Worm (Caenorhabditis elegans) whole organism, L4 larva: Measurements from ENCODE around the gene rabx-5.

Experiments used
- D1046.2 ChIP-seq: fragments of 200-800 bp; sonication (Bioruptor generic); IDR thresholded peaks from 2 replicates; pipeline ENCODE4 v1.3.6; 2022; ENCODE audit warnings: missing genetic modification characterization, missing compliant biosample characterization
- F26F4.8 ChIP-seq: fragments of 200-800 bp; sonication (Bioruptor generic); conservative IDR thresholded peaks from 2 replicates; pipeline ENCODE4 v1.3.6; 2022; ENCODE audit warnings: missing genetic modification characterization, missing compliant biosample characterization
- F37D6.2 ChIP-seq: sonication (generic microtip); optimal IDR thresholded peaks from 2 replicates; lab custom pipeline; 2016; ENCODE audit warnings: mild to moderate bottlenecking, missing genetic modification characterization, missing compliant biosample characterization
- F44E2.7 ChIP-seq: fragments of 200-800 bp; sonication (Bioruptor generic); IDR thresholded peaks from 2 replicates; pipeline ENCODE4 v2.1.2; 2022; ENCODE audit warnings: missing genetic modification characterization, missing compliant biosample characterization
- F49E8.2 ChIP-seq: sonication (generic microtip); optimal IDR thresholded peaks from 2 replicates; lab custom pipeline; 2016; ENCODE audit warnings: missing compliant biosample characterization, mild to moderate bottlenecking, missing genetic modification characterization, borderline replicate concordance
- R02D3.7 ChIP-seq: fragments of 150-350 bp; sonication (generic microtip); optimal IDR thresholded peaks from 3 replicates; lab custom pipeline; 2014; ENCODE audit warnings: missing biosample characterization, missing genetic modification characterization
- T20F7.1 ChIP-seq: fragments of 200-800 bp; sonication (Bioruptor generic); optimal IDR thresholded peaks from 2 replicates; lab custom pipeline; 2018; ENCODE audit warnings: mild to moderate bottlenecking, missing genetic modification characterization, missing compliant biosample characterization
- T26A8.4 ChIP-seq: fragments of 200-800 bp; sonication (Bioruptor generic); IDR thresholded peaks from 2 replicates; pipeline ENCODE4 v1.3.6; 2022; ENCODE audit warnings: missing genetic modification characterization, missing compliant biosample characterization
- aha-1 ChIP-seq: fragments of 150-350 bp; peaks from one replicate; lab custom pipeline; 2014; ENCODE audit warnings: missing biosample characterization, missing genetic modification characterization
- ceh-62 ChIP-seq: sonication (generic microtip); optimal IDR thresholded peaks from 2 replicates; lab custom pipeline; 2017; ENCODE audit warnings: missing biosample characterization, missing genetic modification characterization
- cey-2 ChIP-seq: sonication (generic microtip); optimal IDR thresholded peaks from 3 replicates; lab custom pipeline; 2017; ENCODE audit warnings: missing genetic modification characterization, mild to moderate bottlenecking, missing compliant biosample characterization, antibody characterized with exemption, borderline replicate concordance; ENCODE audit not compliant: insufficient read depth
- daf-16 ChIP-seq, 3 experiments: sonication (generic microtip); optimal IDR thresholded peaks; 2 replicates each; lab custom pipeline; 2016 to 2017; ENCODE audit warnings: missing genetic modification characterization in 3 of 3, missing genetic modification reagents in 3 of 3, mild to moderate bottlenecking in 2 of 3, missing compliant biosample characterization in 2 of 3, missing biosample characterization in 1 of 3, moderate library complexity in 1 of 3
- daf-19 ChIP-seq: fragments of 200-800 bp; sonication (Bioruptor generic); conservative IDR thresholded peaks from 2 replicates; pipeline ENCODE4 v1.3.6; 2022; ENCODE audit warnings: missing genetic modification characterization, missing compliant biosample characterization
- dmd-6 ChIP-seq: fragments of 200-800 bp; sonication (Bioruptor generic); IDR thresholded peaks from 2 replicates; pipeline ENCODE4 v1.3.6; 2022; ENCODE audit warnings: missing genetic modification reagents, missing genetic modification characterization, missing compliant biosample characterization
- dpl-1 ChIP-seq: fragments of 150-350 bp; optimal IDR thresholded peaks from 2 replicates; lab custom pipeline; 2014; ENCODE audit warnings: missing biosample characterization, missing genetic modification reagents, missing genetic modification characterization
- egl-43 ChIP-seq: fragments of 200-800 bp; sonication (Bioruptor generic); IDR thresholded peaks from 2 replicates; pipeline ENCODE4 v1.3.6; 2022; ENCODE audit warnings: missing genetic modification reagents, missing genetic modification characterization, missing compliant biosample characterization
- fkh-10 ChIP-seq: fragments of 150-350 bp; optimal IDR thresholded peaks from 2 replicates; lab custom pipeline; 2014; ENCODE audit warnings: missing biosample characterization, missing genetic modification reagents, missing genetic modification characterization
- fos-1 ChIP-seq: fragments of 150-350 bp; optimal IDR thresholded peaks from 2 replicates; lab custom pipeline; 2014; ENCODE audit warnings: missing biosample characterization, missing genetic modification characterization
- hif-1 ChIP-seq, 2 experiments: sonication (generic microtip); optimal IDR thresholded peaks; 2 replicates each; lab custom pipeline; 2016 to 2017; ENCODE audit warnings: missing compliant biosample characterization in 2 of 2, missing genetic modification characterization in 2 of 2, missing genetic modification reagents in 2 of 2, missing genotype in 2 of 2, mild to moderate bottlenecking in 1 of 2
- hlh-11 ChIP-seq: fragments of 200-800 bp; sonication (Bioruptor generic); optimal IDR thresholded peaks from 2 replicates; lab custom pipeline; 2018; ENCODE audit warnings: mild to moderate bottlenecking, missing genetic modification characterization, missing compliant biosample characterization
- hmg-1.1 ChIP-seq: fragments of 200-800 bp; sonication (Bioruptor generic); IDR thresholded peaks from 2 replicates; pipeline ENCODE4 v1.3.6; 2022; ENCODE audit warnings: missing genetic modification reagents, missing genetic modification characterization, missing compliant biosample characterization
- lin-13 ChIP-seq: fragments of 150-350 bp; optimal IDR thresholded peaks from 2 replicates; lab custom pipeline; 2014; ENCODE audit warnings: missing biosample characterization, missing genetic modification reagents, missing genetic modification characterization
- lin-39 ChIP-seq: fragments of 150-350 bp; optimal IDR thresholded peaks from 2 replicates; lab custom pipeline; 2014; ENCODE audit warnings: missing biosample characterization, missing genetic modification reagents, missing genetic modification characterization
- lir-3 ChIP-seq: sonication (generic microtip); optimal IDR thresholded peaks from 2 replicates; lab custom pipeline; 2016; ENCODE audit warnings: mild to moderate bottlenecking, missing genetic modification characterization, missing compliant biosample characterization
- lsy-2 ChIP-seq, 2 experiments: fragments of 150-350 bp in 1 of 2; sonication (generic microtip) in 1 of 2; optimal IDR thresholded peaks; 2 replicates each; lab custom pipeline; 2014 to 2017; ENCODE audit warnings: missing biosample characterization in 2 of 2, missing genetic modification characterization in 2 of 2
- madf-5 ChIP-seq, 2 experiments: fragments of 200-800 bp; sonication (Bioruptor generic); IDR thresholded peaks; 2 replicates each; pipeline ENCODE4 v1.3.6; 2022; ENCODE audit warnings: missing compliant biosample characterization in 2 of 2, missing genetic modification characterization in 2 of 2
- madf-9 ChIP-seq: fragments of 200-800 bp; sonication (Bioruptor generic); conservative IDR thresholded peaks from 2 replicates; pipeline ENCODE4 v1.3.6; 2022; ENCODE audit warnings: missing genetic modification reagents, missing genetic modification characterization, missing compliant biosample characterization
- mdl-1 ChIP-seq, 2 experiments: fragments of 150-350 bp in 1 of 2; sonication (generic microtip) in 1 of 2; optimal IDR thresholded peaks; 2 replicates each; lab custom pipeline; 2014 to 2017; ENCODE audit warnings: missing biosample characterization in 2 of 2, missing genetic modification characterization in 2 of 2
- mep-1 ChIP-seq: fragments of 150-350 bp; sonication (generic microtip); optimal IDR thresholded peaks from 3 replicates; lab custom pipeline; 2014; ENCODE audit warnings: missing biosample characterization, missing genetic modification characterization
- mes-2 ChIP-seq: sonication (generic microtip); optimal IDR thresholded peaks from 2 replicates; lab custom pipeline; 2016; ENCODE audit warnings: missing genotype, mild to moderate bottlenecking, missing genetic modification characterization, missing compliant biosample characterization; ENCODE audit not compliant: poor library complexity, severe bottlenecking
- nhr-102 ChIP-seq: sonication (generic microtip); optimal IDR thresholded peaks from 2 replicates; lab custom pipeline; 2016; ENCODE audit warnings: mild to moderate bottlenecking, missing genetic modification characterization, moderate library complexity, missing compliant biosample characterization
- nhr-11 ChIP-seq: fragments of 150-350 bp; optimal IDR thresholded peaks from 2 replicates; lab custom pipeline; 2014; ENCODE audit warnings: missing biosample characterization, missing genetic modification characterization
- nhr-25 ChIP-seq: sonication (generic microtip); optimal IDR thresholded peaks from 2 replicates; lab custom pipeline; 2017; ENCODE audit warnings: missing genetic modification characterization, mild to moderate bottlenecking, missing compliant biosample characterization, antibody characterized with exemption, moderate library complexity, borderline replicate concordance; ENCODE audit not compliant: insufficient read depth
- nhr-28 ChIP-seq: fragments of 150-350 bp; optimal IDR thresholded peaks from 2 replicates; lab custom pipeline; 2014; ENCODE audit warnings: missing biosample characterization, missing genetic modification characterization
- nhr-42 ChIP-seq: fragments of 200-800 bp; sonication (Bioruptor generic); IDR thresholded peaks from 2 replicates; pipeline ENCODE4 v1.3.6; 2022; ENCODE audit warnings: missing genetic modification characterization, missing compliant biosample characterization
- nhr-48 ChIP-seq: sonication (generic microtip); optimal IDR thresholded peaks from 2 replicates; lab custom pipeline; 2016; ENCODE audit warnings: mild to moderate bottlenecking, missing genetic modification characterization, missing compliant biosample characterization
- php-3 ChIP-seq: fragments of 200-800 bp; sonication (Bioruptor generic); IDR thresholded peaks from 2 replicates; pipeline ENCODE4 v1.3.6; 2022; ENCODE audit warnings: missing genetic modification reagents, missing genetic modification characterization, missing compliant biosample characterization
- rbr-2 ChIP-seq: sonication (generic microtip); optimal IDR thresholded peaks from 2 replicates; lab custom pipeline; 2016; ENCODE audit warnings: missing genotype, missing genetic modification characterization, missing compliant biosample characterization
- snpc-4 ChIP-seq: fragments of 150-350 bp; optimal IDR thresholded peaks from 2 replicates; lab custom pipeline; 2014; ENCODE audit warnings: missing biosample characterization, missing genetic modification characterization
- spr-1 ChIP-seq: sonication (generic microtip); optimal IDR thresholded peaks from 2 replicates; lab custom pipeline; 2016; ENCODE audit warnings: mild to moderate bottlenecking, missing genetic modification characterization, missing compliant biosample characterization
- tra-1 ChIP-seq: fragments of 200-800 bp; sonication (Bioruptor generic); IDR thresholded peaks from 2 replicates; pipeline ENCODE4 v1.3.6; 2022; ENCODE audit warnings: missing genetic modification reagents, missing genetic modification characterization, missing compliant biosample characterization
- unc-39 ChIP-seq: sonication (generic microtip); optimal IDR thresholded peaks from 2 replicates; lab custom pipeline; 2017; ENCODE audit warnings: missing biosample characterization, missing genetic modification characterization
- unc-62 ChIP-seq, 3 experiments: fragments of 150-350 bp in 1 of 3; sonication (generic microtip); optimal IDR thresholded peaks in 2 of 3; peaks in 1 of 3; 1 replicate in 1 of 3; 2 replicates in 2 of 3; lab custom pipeline; 2014 to 2017; ENCODE audit warnings: missing biosample characterization in 3 of 3, missing genetic modification characterization in 3 of 3, missing genetic modification reagents in 3 of 3, missing genotype in 1 of 3
- zip-11 ChIP-seq: fragments of 200-800 bp; sonication (Bioruptor generic); IDR thresholded peaks from 2 replicates; pipeline ENCODE4 v1.3.6; 2022; ENCODE audit warnings: missing genetic modification characterization, missing compliant biosample characterization

The rabx-5 gene

ce11 chrIII:10632590-10633402 is 27.6 kb downstream of the rabx-5 start, which contains the start of gene Y39A1A.10 (continued):
- TF ChIP-seq nhr-11 (tag; lab: Kevin White, UChicago), result no peak
- peak; percentile 51 for TF ChIP-seq mes-2 (tag; lab: Kevin White, UChicago)
- no peak for TF ChIP-seq nhr-102
- TF ChIP-seq rbr-2 (tag; lab: Kevin White, UChicago), result peak; percentile 15
- no peak for TF ChIP-seq cey-2 (tag; lab: Kevin White, UChicago)
- peak; percentile 57 for TF ChIP-seq mep-1 (tag; lab: Kevin White, UChicago)
- TF ChIP-seq lin-13, result no peak
- peak in 1 of 2 experiments; percentile 31 for TF ChIP-seq lsy-2 (tag; optimal IDR thresholded peaks at IDR 0.05; lab: Kevin White, UChicago)
- peak; percentile 67 for TF ChIP-seq fkh-10 (GFP tag; lab: Kevin White, UChicago)
- TF ChIP-seq mdl-1 (tag; optimal IDR thresholded peaks at IDR 0.05; lab: Kevin White, UChicago), result peak; percentile 73 to 85
- TF ChIP-seq daf-16 (GFP tag; optimal IDR thresholded peaks at IDR 0.05; lab: Kevin White, UChicago), result peak in 1 of 2 experiments; percentile 58
- TF ChIP-seq daf-16 (tag; optimal IDR thresholded peaks at IDR 0.05; lab: Kevin White, UChicago), result peak; percentile 51
- peak; percentile 3 for TF ChIP-seq nhr-48 (tag; lab: Kevin White, UChicago)
- TF ChIP-seq unc-39 (tag; lab: Kevin White, UChicago), result no peak
- peak; percentile 80 for TF ChIP-seq nhr-25 (tag; lab: Kevin White, UChicago)
- TF ChIP-seq daf-19, result no peak
- TF ChIP-seq php-3, result 0 out of 2 replicates have a peak, but pooled peaks have one; percentile 11
- no peak for TF ChIP-seq dmd-6 (GFP tag; lab: Robert Waterston, UW)
- peak; percentile 79 for TF ChIP-seq nhr-28 (tag; lab: Kevin White, UChicago)

- no peak for TF ChIP-seq F49E8.2 (tag; lab: Kevin White, UChicago)
- TF ChIP-seq unc-62 (GFP tag; optimal IDR thresholded peaks at IDR 0.05 in 1 of 2; lab: Kevin White, UChicago), result peak in 1 of 2 experiments; percentile 46
- no peak for TF ChIP-seq unc-62 (tag; optimal IDR thresholded peaks at IDR 0.05; lab: Kevin White, UChicago)
- TF ChIP-seq F26F4.8 (GFP tag; lab: Robert Waterston, UW), result no peak
- TF ChIP-seq dpl-1 (GFP tag; lab: Kevin White, UChicago), result no peak
- no peak for TF ChIP-seq T20F7.1 (GFP tag; lab: Kevin White, UChicago)
- peak; percentile 91 for TF ChIP-seq aha-1 (tag; lab: Kevin White, UChicago)
- TF ChIP-seq fos-1, result no peak
- no peak for TF ChIP-seq ceh-62 (tag; lab: Kevin White, UChicago)
These were observed 28.2 kb downstream of the rabx-5 start, which contains the start of gene Y39A1A.9 for ce11 chrIII:10633403-10633674. TSS of gene Y39A1A.9 (minus strand) at chrIII:10633501.

- TF ChIP-seq hmg-1.1 (GFP tag; lab: Robert Waterston, UW) (peak; percentile 92), madf-5 (GFP tag; IDR thresholded peaks at IDR 0.05; lab: Robert Waterston, UW) (no peak), snpc-4 (tag; lab: Kevin White, UChicago) (no peak), zip-11 (0 out of 2 replicates have a peak, but pooled peaks have one; percentile 51), hlh-11 (tag; lab: Kevin White, UChicago) (peak; percentile 97), F44E2.7 (GFP tag; lab: Robert Waterston, UW) (0 out of 2 replicates have a peak, but pooled peaks have one; percentile 27), D1046.2 (GFP tag; lab: Robert Waterston, UW) (no peak), nhr-42 (GFP tag; lab: Robert Waterston, UW) (peak; percentile 82), dpl-1 (GFP tag; lab: Kevin White, UChicago) (peak; percentile 60), spr-1 (peak; percentile 80), fos-1 (no peak), nhr-28 (tag; lab: Kevin White, UChicago) (peak; percentile 74), madf-9 (GFP tag; lab: Robert Waterston, UW) (peak; percentile 54; the same call in 1 of the 2 replicates), ceh-62 (tag; lab: Kevin White, UChicago) (no peak), tra-1 (peak; percentile 73), hif-1 (tag; optimal IDR thresholded peaks at IDR 0.05; lab: Kevin White, UChicago) (peak; percentile 21 to 81), R02D3.7 (tag; lab: Kevin White, UChicago) (no peak), egl-43 (peak; percentile 95), F26F4.8 (GFP tag; lab: Robert Waterston, UW) (no peak), daf-16 (GFP tag; optimal IDR thresholded peaks at IDR 0.05; lab: Kevin White, UChicago) (peak in 1 of 2 experiments; percentile 42), daf-16 (tag; optimal IDR thresholded peaks at IDR 0.05; lab: Kevin White, UChicago) (peak; percentile 62), lin-39 (tag; lab: Kevin White, UChicago) (no peak), lsy-2 (tag; optimal IDR thresholded peaks at IDR 0.05; lab: Kevin White, UChicago) (peak; percentile 71 to 87), lir-3 (no peak), F37D6.2 (peak; percentile 81), T26A8.4 (peak; percentile 83)
These were observed 28.9 kb downstream of the rabx-5 start for ce11 chrIII:10634034-10634433.
